Worm (Caenorhabditis elegans): ENCODE results near the gene F29G6.1.

ce11 chrX:11551808-11552207, 49.7 kb downstream of the F29G6.1 start:
- no peak for TF ChIP-seq dsc-1 (tag; optimal IDR thresholded peaks at IDR 0.05)
- TF ChIP-seq nhr-90 (tag; optimal IDR thresholded peaks at IDR 0.05; ENCODE audit: poor library complexity), result no peak
- TF ChIP-seq ztf-11 (tag; optimal IDR thresholded peaks at IDR 0.05), result no peak
- TF ChIP-seq lin-15B (tag; optimal IDR thresholded peaks at IDR 0.05), result no peak
- no peak for TF ChIP-seq nhr-76 (tag; optimal IDR thresholded peaks at IDR 0.05)
- TF ChIP-seq fos-1 (tag; optimal IDR thresholded peaks at IDR 0.05), result no peak
- TF ChIP-seq elt-2 (tag; optimal IDR thresholded peaks at IDR 0.05), result no peak
- TF ChIP-seq aly-2 (tag; optimal IDR thresholded peaks at IDR 0.05), result no peak
- TF ChIP-seq unc-62 (GFP tag; optimal IDR thresholded peaks at IDR 0.05), result no peak
- no peak for TF ChIP-seq C34B4.2 (tag; optimal IDR thresholded peaks at IDR 0.05)
- no peak for TF ChIP-seq ama-1 (optimal IDR thresholded peaks at IDR 0.05)
- TF ChIP-seq egl-27 (tag; optimal IDR thresholded peaks at IDR 0.05), result no peak
